Fruit fly (Drosophila melanogaster) whole organism, prepupa: Measurements from ENCODE around the gene MED10.

Source experiments
- Blimp-1 ChIP-seq: fragments of 200-800 bp; sonication (Bioruptor generic); optimal IDR thresholded peaks from 3 replicates; lab custom pipeline; 2017; ENCODE audit warnings: missing biosample characterization, missing genetic modification characterization, mild to moderate bottlenecking, moderate library complexity, missing genetic modification reagents
- CG10631 ChIP-seq: fragments of 200-800 bp; sonication (Bioruptor generic); optimal IDR thresholded peaks from 2 replicates; lab custom pipeline; 2016; ENCODE audit warnings: missing biosample characterization, missing genetic modification characterization
- CG10669 ChIP-seq: fragments of 200-800 bp; sonication (Bioruptor generic); optimal IDR thresholded peaks from 3 replicates; lab custom pipeline; 2018; ENCODE audit warnings: missing biosample characterization, mild to moderate bottlenecking, missing genetic modification characterization, moderate library complexity
- CG11294 ChIP-seq: fragments of 200-800 bp; sonication (Bioruptor generic); IDR thresholded peaks from 2 replicates; pipeline ENCODE4 v1.3.6; 2022; ENCODE audit warnings: missing biosample characterization, missing genetic modification characterization
- CG11762 ChIP-seq: fragments of 200-800 bp; sonication (Bioruptor generic); optimal IDR thresholded peaks from 3 replicates; lab custom pipeline; 2016; ENCODE audit warnings: missing biosample characterization, missing genetic modification characterization; ENCODE audit not compliant: insufficient read depth
- CG11902 ChIP-seq: fragments of 200-800 bp; sonication (Bioruptor generic); optimal IDR thresholded peaks from 3 replicates; lab custom pipeline; 2016; ENCODE audit warnings: missing biosample characterization, missing genetic modification characterization
- CG15336 ChIP-seq: fragments of 200-800 bp; sonication (Bioruptor generic); IDR thresholded peaks from 2 replicates; pipeline ENCODE4 v1.3.6; 2022; ENCODE audit warnings: missing biosample characterization, missing genetic modification characterization
- CG1621 ChIP-seq: fragments of 200-800 bp; sonication (Bioruptor generic); optimal IDR thresholded peaks from 3 replicates; lab custom pipeline; 2018; ENCODE audit warnings: missing biosample characterization, mild to moderate bottlenecking, missing genetic modification characterization
- CG16779 ChIP-seq: fragments of 200-800 bp; sonication (Bioruptor generic); optimal IDR thresholded peaks from 3 replicates; lab custom pipeline; 2017; ENCODE audit warnings: missing biosample characterization, mild to moderate bottlenecking, missing genetic modification characterization
- CG3032 ChIP-seq: fragments of 200-800 bp; optimal IDR thresholded peaks from 2 replicates; lab custom pipeline; 2019; ENCODE audit warnings: missing biosample characterization, mild to moderate bottlenecking, missing genetic modification characterization, moderate library complexity
- CG31627 ChIP-seq: fragments of 200-800 bp; sonication (Bioruptor generic); optimal IDR thresholded peaks from 3 replicates; lab custom pipeline; 2016; ENCODE audit warnings: missing biosample characterization, missing genetic modification characterization
- CG32006 ChIP-seq: fragments of 200-800 bp; sonication (Bioruptor generic); optimal IDR thresholded peaks from 3 replicates; lab custom pipeline; 2017; ENCODE audit warnings: missing biosample characterization, mild to moderate bottlenecking, missing genetic modification characterization
- CG34406 ChIP-seq: fragments of 200-800 bp; sonication (Bioruptor generic); optimal IDR thresholded peaks from 3 replicates; lab custom pipeline; 2016; ENCODE audit warnings: missing biosample characterization, missing genetic modification characterization
- CG3919 ChIP-seq: fragments of 200-800 bp; sonication (Bioruptor generic); optimal IDR thresholded peaks from 3 replicates; lab custom pipeline; 2016; ENCODE audit warnings: missing biosample characterization, missing genetic modification characterization
- CG6276 ChIP-seq: fragments of 200-800 bp; sonication (Bioruptor generic); optimal IDR thresholded peaks from 2 replicates; lab custom pipeline; 2017; ENCODE audit warnings: missing biosample characterization, mild to moderate bottlenecking, missing genetic modification characterization
- CG6792 ChIP-seq: fragments of 200-800 bp; sonication (Bioruptor generic); optimal IDR thresholded peaks from 3 replicates; lab custom pipeline; 2016; ENCODE audit warnings: missing biosample characterization, missing genetic modification characterization
- CG6808 ChIP-seq: fragments of 200-800 bp; sonication (Bioruptor generic); optimal IDR thresholded peaks from 3 replicates; lab custom pipeline; 2017; ENCODE audit warnings: missing biosample characterization, missing genetic modification characterization, mild to moderate bottlenecking, moderate library complexity, missing genetic modification reagents
- CG6854 ChIP-seq: fragments of 200-800 bp; sonication (Bioruptor generic); optimal IDR thresholded peaks from 2 replicates; lab custom pipeline; 2017; ENCODE audit warnings: missing biosample characterization, mild to moderate bottlenecking, missing genetic modification characterization
- CG8119 ChIP-seq: fragments of 200-800 bp; sonication (Bioruptor generic); IDR thresholded peaks from 3 replicates; pipeline ENCODE4 v1.3.6; 2022; ENCODE audit warnings: missing biosample characterization, missing genetic modification characterization
- CG8319 ChIP-seq: fragments of 200-800 bp; sonication (Bioruptor generic); optimal IDR thresholded peaks from 3 replicates; lab custom pipeline; 2016; ENCODE audit warnings: missing biosample characterization, missing genetic modification characterization
- CG8632 ChIP-seq: fragments of 200-800 bp; sonication (Bioruptor generic); optimal IDR thresholded peaks from 3 replicates; lab custom pipeline; 2016; ENCODE audit warnings: missing biosample characterization, missing genetic modification characterization
- CG9139 ChIP-seq: fragments of 200-800 bp; sonication (Bioruptor generic); optimal IDR thresholded peaks from 3 replicates; lab custom pipeline; 2017; ENCODE audit warnings: missing biosample characterization, mild to moderate bottlenecking, missing genetic modification characterization
- Eip75B ChIP-seq: fragments of 200-800 bp; sonication (Bioruptor generic); optimal IDR thresholded peaks from 3 replicates; lab custom pipeline; 2016; ENCODE audit warnings: missing biosample characterization, missing genetic modification characterization
- Eip78C ChIP-seq: fragments of 200-800 bp; sonication (Bioruptor generic); peaks from one replicate; lab custom pipeline; 2016; ENCODE audit warnings: missing biosample characterization, missing genetic modification characterization
- Eip93F ChIP-seq: fragments of 200-800 bp; sonication (Bioruptor generic); optimal IDR thresholded peaks from 2 replicates; lab custom pipeline; 2016; ENCODE audit warnings: missing biosample characterization, mild to moderate bottlenecking, missing genetic modification characterization
- Ets21C ChIP-seq: fragments of 200-800 bp; sonication (Bioruptor generic); optimal IDR thresholded peaks from 3 replicates; lab custom pipeline; 2016; ENCODE audit warnings: missing biosample characterization, missing genetic modification characterization
- Gug ChIP-seq: fragments of 200-800 bp; sonication (Bioruptor generic); IDR thresholded peaks from 2 replicates; pipeline ENCODE4 v1.3.6; 2022; ENCODE audit warnings: missing biosample characterization, missing genetic modification characterization
- Hr38 ChIP-seq: sonication (Bioruptor generic); optimal IDR thresholded peaks from 2 replicates; lab custom pipeline; 2016; ENCODE audit warnings: missing biosample characterization, missing genetic modification characterization
- Hr39 ChIP-seq: fragments of 200-800 bp; sonication (Bioruptor generic); optimal IDR thresholded peaks from 2 replicates; lab custom pipeline; 2016; ENCODE audit warnings: missing biosample characterization, missing genetic modification characterization
- Hr4 ChIP-seq: fragments of 200-800 bp; sonication (Bioruptor generic); optimal IDR thresholded peaks from 3 replicates; lab custom pipeline; 2016; ENCODE audit warnings: missing biosample characterization, missing genetic modification characterization
- Lpt ChIP-seq: fragments of 200-800 bp; sonication (Bioruptor generic); optimal IDR thresholded peaks from 3 replicates; lab custom pipeline; 2016; ENCODE audit warnings: missing biosample characterization, missing genetic modification characterization
- Met ChIP-seq: fragments of 200-800 bp; sonication (Bioruptor generic); optimal IDR thresholded peaks from 3 replicates; lab custom pipeline; 2016; ENCODE audit warnings: missing biosample characterization, missing genetic modification characterization
- OdsH ChIP-seq: fragments of 200-800 bp; sonication (Bioruptor generic); optimal IDR thresholded peaks from 3 replicates; lab custom pipeline; 2016; ENCODE audit warnings: missing biosample characterization, missing genetic modification characterization
- Sox102F ChIP-seq: fragments of 200-800 bp; sonication (Bioruptor generic); optimal IDR thresholded peaks from 2 replicates; lab custom pipeline; 2016; ENCODE audit warnings: missing biosample characterization, mild to moderate bottlenecking, missing genetic modification characterization
- Sox14 ChIP-seq: fragments of 200-800 bp; sonication (Bioruptor generic); optimal IDR thresholded peaks from 3 replicates; lab custom pipeline; 2016; ENCODE audit warnings: missing biosample characterization, missing genetic modification characterization
- Sox15 ChIP-seq: fragments of 200-800 bp; sonication (Bioruptor generic); optimal IDR thresholded peaks from 3 replicates; lab custom pipeline; 2016; ENCODE audit warnings: missing biosample characterization, missing genetic modification characterization
- achi ChIP-seq: fragments of 200-800 bp; sonication (Bioruptor generic); optimal IDR thresholded peaks from 3 replicates; lab custom pipeline; 2016; ENCODE audit warnings: missing biosample characterization, missing genetic modification characterization
- acj6 ChIP-seq: fragments of 200-800 bp; sonication (Bioruptor generic); optimal IDR thresholded peaks from 3 replicates; lab custom pipeline; 2016; ENCODE audit warnings: missing biosample characterization, missing genetic modification characterization
- cyc ChIP-seq: fragments of 200-800 bp; sonication (Bioruptor generic); optimal IDR thresholded peaks from 3 replicates; lab custom pipeline; 2016; ENCODE audit warnings: missing biosample characterization, missing genetic modification characterization
- dac ChIP-seq: fragments of 200-800 bp; sonication (Bioruptor generic); optimal IDR thresholded peaks from 2 replicates; lab custom pipeline; 2017; ENCODE audit warnings: missing biosample characterization, mild to moderate bottlenecking, missing genetic modification characterization
- dsx ChIP-seq: fragments of 200-800 bp; optimal IDR thresholded peaks from 3 replicates; lab custom pipeline; 2019; ENCODE audit warnings: missing biosample characterization, mild to moderate bottlenecking, missing genetic modification characterization, moderate library complexity; ENCODE audit not compliant: poor library complexity, severe bottlenecking
- eg ChIP-seq: fragments of 200-800 bp; sonication (Bioruptor generic); IDR thresholded peaks from 3 replicates; pipeline ENCODE4 v1.3.6; 2022; ENCODE audit warnings: missing biosample characterization, missing genetic modification characterization
- esn ChIP-seq: fragments of 200-800 bp; sonication (Bioruptor generic); optimal IDR thresholded peaks from 2 replicates; lab custom pipeline; 2016; ENCODE audit warnings: missing biosample characterization, mild to moderate bottlenecking, missing genetic modification characterization, moderate library complexity
- fd85E ChIP-seq: fragments of 200-800 bp; sonication (Bioruptor generic); optimal IDR thresholded peaks from 3 replicates; lab custom pipeline; 2016; ENCODE audit warnings: missing biosample characterization, missing genetic modification characterization
- fkh ChIP-seq: fragments of 200-800 bp; sonication (Bioruptor generic); optimal IDR thresholded peaks from 3 replicates; lab custom pipeline; 2017; ENCODE audit warnings: missing biosample characterization, mild to moderate bottlenecking, missing genetic modification characterization, moderate library complexity
- lz ChIP-seq: fragments of 200-800 bp; sonication (Bioruptor generic); optimal IDR thresholded peaks from 3 replicates; lab custom pipeline; 2016; ENCODE audit warnings: missing biosample characterization, missing genetic modification characterization
- net ChIP-seq: fragments of 200-800 bp; sonication (Bioruptor generic); optimal IDR thresholded peaks from 3 replicates; lab custom pipeline; 2016; ENCODE audit warnings: missing biosample characterization, missing genetic modification characterization
- spab ChIP-seq: fragments of 200-800 bp; sonication (Bioruptor generic); optimal IDR thresholded peaks from 2 replicates; lab custom pipeline; 2017; ENCODE audit warnings: missing biosample characterization, mild to moderate bottlenecking, missing genetic modification characterization, missing genetic modification reagents
- ss ChIP-seq, 2 experiments: fragments of 200-800 bp; sonication (Bioruptor generic); optimal IDR thresholded peaks; 2 replicates in 1 of 2; 3 replicates in 1 of 2; lab custom pipeline; 2017 to 2018; ENCODE audit warnings: mild to moderate bottlenecking in 2 of 2, missing biosample characterization in 2 of 2, missing genetic modification characterization in 2 of 2, moderate library complexity in 1 of 2
- svp ChIP-seq: fragments of 200-800 bp; sonication (Bioruptor generic); peaks from one replicate; lab custom pipeline; 2016; ENCODE audit warnings: missing biosample characterization, missing genetic modification characterization
- topi ChIP-seq: fragments of 200-800 bp; sonication (Bioruptor generic); optimal IDR thresholded peaks from 3 replicates; lab custom pipeline; 2016; ENCODE audit warnings: missing biosample characterization, missing genetic modification characterization
- vri ChIP-seq: fragments of 200-800 bp; sonication (Bioruptor generic); optimal IDR thresholded peaks from 3 replicates; lab custom pipeline; 2016; ENCODE audit warnings: missing biosample characterization, mild to moderate bottlenecking, missing genetic modification characterization

MED10 gene

dm6 chr3L:16228659-16229205 is 3.2 kb upstream of the MED10 start, which contains the start of gene Tmx3:
Gene Tmx3 (plus strand): TSS chr3L:16229100.
- peak; percentile 71 for TF ChIP-seq CG10669 (GFP tag; lab: Kevin White, UChicago)
- peak; percentile 79 for TF ChIP-seq lz
- peak; percentile 74 for TF ChIP-seq Sox15 (GFP tag; lab: Kevin White, UChicago)
- TF ChIP-seq Hr4 (GFP tag; lab: Kevin White, UChicago): peak; percentile 74
- TF ChIP-seq CG9139 (GFP tag; lab: Kevin White, UChicago): no peak
- TF ChIP-seq CG3919 (GFP tag; lab: Kevin White, UChicago): peak; percentile 55
- TF ChIP-seq Eip78C: peak; percentile 92
- peak; percentile 74 for TF ChIP-seq CG31627
- peak; percentile 91 for TF ChIP-seq CG10631 (GFP tag; lab: Kevin White, UChicago)
- peak; percentile 85 for TF ChIP-seq CG15336 (GFP tag; lab: Robert Waterston, UW)
- peak; percentile 44 for TF ChIP-seq CG8319
- no peak for TF ChIP-seq spab
- TF ChIP-seq Gug: peak; percentile 89
- peak; percentile 69 for TF ChIP-seq Sox14 (GFP tag; lab: Kevin White, UChicago)
- peak; percentile 64 for TF ChIP-seq CG11902 (GFP tag; lab: Kevin White, UChicago)
- peak; percentile 41 for TF ChIP-seq CG11762 (GFP tag; lab: Kevin White, UChicago)
- no peak for TF ChIP-seq Hr38 (GFP tag; lab: Kevin White, UChicago)
- peak; percentile 60 for TF ChIP-seq Ets21C (GFP tag; lab: Kevin White, UChicago)
- TF ChIP-seq CG32006 (GFP tag; lab: Kevin White, UChicago): peak; percentile 86
- peak; percentile 65 for TF ChIP-seq dac (GFP tag; lab: Kevin White, UChicago)
- peak; percentile 83 for TF ChIP-seq dsx (GFP tag; lab: Kevin White, UChicago)
- peak; percentile 58 for TF ChIP-seq Sox102F (GFP tag; lab: Kevin White, UChicago)
- TF ChIP-seq Lpt (GFP tag; lab: Kevin White, UChicago): no peak
- TF ChIP-seq CG16779 (tag; lab: Kevin White, UChicago): no peak
- peak; percentile 80 for TF ChIP-seq CG8632 (GFP tag; lab: Kevin White, UChicago)
- TF ChIP-seq OdsH (GFP tag; lab: Kevin White, UChicago): peak; percentile 89
- TF ChIP-seq vri (GFP tag; lab: Kevin White, UChicago): no peak
- peak; percentile 75 for TF ChIP-seq net
- TF ChIP-seq fkh (GFP tag; lab: Kevin White, UChicago): peak; percentile 98
- peak; percentile 86 for TF ChIP-seq acj6 (GFP tag; lab: Kevin White, UChicago)
- TF ChIP-seq Eip75B: peak; percentile 67
- no peak for TF ChIP-seq CG6276 (GFP tag; lab: Kevin White, UChicago)
- peak; percentile 87 for TF ChIP-seq CG11294 (GFP tag; lab: Robert Waterston, UW)
- peak; percentile 78 for TF ChIP-seq achi (GFP tag; lab: Kevin White, UChicago)
- peak; percentile 42 for TF ChIP-seq Blimp-1
- no peak for TF ChIP-seq fd85E (GFP tag; lab: Kevin White, UChicago)
- TF ChIP-seq Met: peak; percentile 76
- peak; percentile 80 for TF ChIP-seq CG6792 (GFP tag; lab: Kevin White, UChicago)
- peak; percentile 84; the same call in 2 of the 3 replicates for TF ChIP-seq CG8119
- TF ChIP-seq CG1621 (tag; lab: Kevin White, UChicago): no peak
- TF ChIP-seq CG34406: peak; percentile 82
- peak; percentile 29 for TF ChIP-seq Eip93F (GFP tag; lab: Kevin White, UChicago)
- peak; percentile 74 for TF ChIP-seq cyc (GFP tag; lab: Kevin White, UChicago)
- peak; percentile 53 for TF ChIP-seq CG6808 (GFP tag; lab: Kevin White, UChicago)
- TF ChIP-seq esn (GFP tag; lab: Kevin White, UChicago): peak; percentile 83
- TF ChIP-seq Hr39: peak; percentile 69
- peak; percentile 72 for TF ChIP-seq topi (GFP tag; lab: Kevin White, UChicago)
- peak; percentile 90 for TF ChIP-seq svp (GFP tag; lab: Kevin White, UChicago)
- TF ChIP-seq CG6854 (GFP tag; lab: Kevin White, UChicago): no peak
- TF ChIP-seq eg: no peak; the same call in 1 of the 3 replicates
- TF ChIP-seq ss (GFP tag; optimal IDR thresholded peaks at IDR 0.05; lab: Kevin White, UChicago): peak in 1 of 2 experiments; percentile 67
- peak; percentile 89 for TF ChIP-seq CG3032 (tag; lab: Kevin White, UChicago)
